Worm (Caenorhabditis elegans): ENCODE results near the gene C46C11.3.

C46C11.3 gene

ce11 chrX:4620019-4620418 lies 2.1 kb upstream of the C46C11.3 start:
- TF ChIP-seq unc-55 (GFP tag; optimal IDR thresholded peaks at IDR 0.05) (peak; percentile 33), zag-1 (tag; optimal IDR thresholded peaks at IDR 0.05) (peak; percentile 58), ztf-1 (GFP tag; conservative IDR thresholded peaks at IDR 0.05) (no peak), lsy-2 (tag; optimal IDR thresholded peaks at IDR 0.05) (no peak), lin-13 (GFP tag; optimal IDR thresholded peaks at IDR 0.05) (no peak), egl-27 (tag; optimal IDR thresholded peaks at IDR 0.05) (no peak), lin-11 (tag; optimal IDR thresholded peaks at IDR 0.05) (peak; percentile 31), gmeb-1 (tag; optimal IDR thresholded peaks at IDR 0.05) (no peak), nhr-6 (tag; optimal IDR thresholded peaks at IDR 0.05) (no peak), ceh-16 (tag; optimal IDR thresholded peaks at IDR 0.05) (no peak), ceh-82 (tag; optimal IDR thresholded peaks at IDR 0.05) (no peak)

DNA sequence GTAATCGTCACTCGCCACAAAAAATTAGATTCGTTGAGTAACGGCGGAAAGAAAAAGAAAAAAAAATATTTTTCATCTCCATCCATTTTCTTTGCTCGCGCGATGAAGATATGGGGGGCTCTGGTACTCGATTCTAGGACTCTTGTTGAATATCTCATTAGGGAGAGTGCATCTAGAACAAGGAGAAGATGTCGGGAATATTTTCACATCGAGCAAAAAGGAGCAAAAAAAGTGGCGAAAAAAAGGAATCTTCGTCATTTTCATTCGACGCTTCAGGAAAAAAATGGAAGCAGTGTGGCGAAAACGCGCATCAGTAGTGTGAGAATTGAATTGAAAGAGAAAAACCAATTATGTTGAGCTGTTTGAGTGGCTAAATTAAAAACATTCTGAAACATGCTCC lies 1.6 kb downstream of the C46C11.3 start:
- TF ChIP-seq unc-62 (GFP tag; optimal IDR thresholded peaks at IDR 0.05) (no peak), ztf-1 (GFP tag; conservative IDR thresholded peaks at IDR 0.05) (no peak), ama-1 (optimal IDR thresholded peaks at IDR 0.05) (no peak), aly-2 (tag; optimal IDR thresholded peaks at IDR 0.05) (no peak), sem-4 (tag; optimal IDR thresholded peaks at IDR 0.05) (no peak)

DNA sequence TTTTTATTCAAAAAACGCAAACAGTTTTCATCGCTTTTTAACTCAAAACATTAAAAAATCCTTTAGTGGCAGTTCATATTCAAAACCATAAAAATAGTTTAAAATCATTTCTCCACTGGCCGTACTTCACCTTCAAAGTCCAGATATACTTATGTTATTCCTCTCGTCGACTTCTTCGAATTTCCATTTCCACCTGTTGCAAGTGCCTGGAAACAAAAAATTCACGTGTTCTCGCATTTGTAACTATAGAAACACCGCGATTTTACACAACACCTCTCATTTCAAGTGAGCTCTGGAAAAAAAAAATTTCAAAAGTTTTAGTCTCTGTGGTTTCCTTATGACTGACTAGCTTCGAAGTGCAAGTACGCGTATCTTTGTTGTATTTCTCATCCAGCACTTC lies 3.0 kb downstream of the C46C11.3 start:
- TF ChIP-seq zag-1 (tag; optimal IDR thresholded peaks at IDR 0.05), result no peak
- no peak for TF ChIP-seq lin-39 (tag; optimal IDR thresholded peaks at IDR 0.05)
- no peak for TF ChIP-seq nhr-77 (tag; optimal IDR thresholded peaks at IDR 0.05)
- TF ChIP-seq ceh-16 (tag; optimal IDR thresholded peaks at IDR 0.05), result no peak
- TF ChIP-seq nhr-23 (tag; optimal IDR thresholded peaks at IDR 0.05), result no peak
- TF ChIP-seq ama-1 (optimal IDR thresholded peaks at IDR 0.05), result no peak
- TF ChIP-seq lin-11 (tag; optimal IDR thresholded peaks at IDR 0.05), result no peak
- TF ChIP-seq sma-9 (GFP tag; optimal IDR thresholded peaks at IDR 0.05), result no peak
- no peak for TF ChIP-seq sma-9 (tag; optimal IDR thresholded peaks at IDR 0.05)
- no peak for TF ChIP-seq Y55F3AM.14 (GFP tag; optimal IDR thresholded peaks at IDR 0.05)

ce11 chrX:4626891-4627290 lies 4.8 kb downstream of the C46C11.3 start:
- TF ChIP-seq R02D3.7 (tag; optimal IDR thresholded peaks at IDR 0.05), result no peak
- no peak for TF ChIP-seq ama-1 (optimal IDR thresholded peaks at IDR 0.05)
- no peak for TF ChIP-seq nhr-10 (tag; optimal IDR thresholded peaks at IDR 0.05)
- TF ChIP-seq snpc-4 (tag; optimal IDR thresholded peaks at IDR 0.05), result no peak
- no peak for TF ChIP-seq ceh-82 (tag; optimal IDR thresholded peaks at IDR 0.05)
- no peak for TF ChIP-seq egl-27 (tag; optimal IDR thresholded peaks at IDR 0.05)
- no peak for TF ChIP-seq zag-1 (tag; optimal IDR thresholded peaks at IDR 0.05)
- no peak for TF ChIP-seq blmp-1 (tag; optimal IDR thresholded peaks at IDR 0.05; ENCODE audit: insufficient read depth)

- no peak for TF ChIP-seq alr-1 (tag; optimal IDR thresholded peaks at IDR 0.05)
- no peak for TF ChIP-seq egl-27 (tag; optimal IDR thresholded peaks at IDR 0.05)
- no peak for TF ChIP-seq blmp-1 (tag; optimal IDR thresholded peaks at IDR 0.05; ENCODE audit: insufficient read depth)
- no peak for TF ChIP-seq F13H6.1 (tag; optimal IDR thresholded peaks at IDR 0.05)
- no peak for TF ChIP-seq mbf-1 (tag; optimal IDR thresholded peaks at IDR 0.05)
- no peak for TF ChIP-seq nhr-23 (tag; optimal IDR thresholded peaks at IDR 0.05)
- TF ChIP-seq peb-1 (tag; optimal IDR thresholded peaks at IDR 0.05), result no peak
- TF ChIP-seq dmd-4 (tag; optimal IDR thresholded peaks at IDR 0.05), result no peak
- no peak for TF ChIP-seq ceh-82 (tag; optimal IDR thresholded peaks at IDR 0.05)
- no peak for TF ChIP-seq mdl-1 (tag; optimal IDR thresholded peaks at IDR 0.05)
- TF ChIP-seq lin-13 (GFP tag; optimal IDR thresholded peaks at IDR 0.05), result no peak
- no peak for TF ChIP-seq ztf-11 (tag; optimal IDR thresholded peaks at IDR 0.05)
- TF ChIP-seq skn-1 (tag; optimal IDR thresholded peaks at IDR 0.05), result no peak
- TF ChIP-seq snpc-4 (tag; optimal IDR thresholded peaks at IDR 0.05), result no peak
Measured at ce11 chrX:4628350-4628749, 6.2 kb downstream of the C46C11.3 start.

Measured in whole organism, L2 larva.